Worm (Caenorhabditis elegans): ENCODE results near the gene ZK697.1.
A peak's percentile ranks its signal among the peaks of the same experiment; 100 is the strongest.

Gene ZK697.1

DNA sequence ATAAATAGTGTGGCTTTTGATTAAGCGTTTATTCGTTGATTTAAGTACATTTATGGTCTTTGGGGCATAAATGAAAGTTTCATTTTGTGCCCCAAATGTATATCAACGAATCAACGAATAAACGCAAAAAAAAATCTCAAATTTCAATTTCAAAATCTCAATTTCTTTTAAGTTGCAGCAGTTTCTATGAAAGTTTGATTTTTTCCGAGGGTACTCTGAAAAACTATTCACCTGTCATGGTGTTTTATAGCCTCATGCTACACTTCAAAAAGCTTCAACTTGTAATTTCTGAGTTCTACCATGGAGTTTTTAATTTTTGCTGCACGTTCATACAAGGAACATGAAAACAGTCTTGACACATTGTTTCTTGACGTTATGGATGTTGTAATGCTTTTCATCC is at the start of gene ZK697.1:
ZK697.1 (plus strand) TSS at position 301 of the 400 bp plus-strand sequence.
- TF ChIP-seq him-1 (tag; optimal IDR thresholded peaks at IDR 0.05): no peak

ce11 chrV:1708441-1708840 is 44.2 kb upstream of the ZK697.1 start, which contains the start of gene srw-99:
TSS of gene srw-99 (plus strand) at chrV:1708741.
- no peak for TF ChIP-seq dao-5 (tag; optimal IDR thresholded peaks at IDR 0.05)
- no peak for TF ChIP-seq him-1 (tag; optimal IDR thresholded peaks at IDR 0.05)
- TF ChIP-seq W03F9.2 (tag; optimal IDR thresholded peaks at IDR 0.05): no peak

ce11 chrV:1710909-1711308 is 41.7 kb upstream of the ZK697.1 start, which contains the start of gene srw-100:
TSS of gene srw-100 (plus strand) at chrV:1711209.
- TF ChIP-seq dao-5 (tag; optimal IDR thresholded peaks at IDR 0.05) (no peak), W03F9.2 (tag; optimal IDR thresholded peaks at IDR 0.05) (no peak), him-1 (tag; optimal IDR thresholded peaks at IDR 0.05) (no peak)

- TF ChIP-seq him-1 (tag; optimal IDR thresholded peaks at IDR 0.05) (no peak), W03F9.2 (tag; optimal IDR thresholded peaks at IDR 0.05) (no peak), dao-5 (tag; optimal IDR thresholded peaks at IDR 0.05) (no peak)
These were observed 35.7 kb upstream of the ZK697.1 start, which contains the start of gene srw-103 for ce11 chrV:1716892-1717291. TSS of gene srw-103 (plus strand) at chrV:1717192.

- TF ChIP-seq dao-5 (tag; optimal IDR thresholded peaks at IDR 0.05): no peak
- no peak for TF ChIP-seq W03F9.2 (tag; optimal IDR thresholded peaks at IDR 0.05)
These were observed 34.4 kb upstream of the ZK697.1 start for ce11 chrV:1718232-1718631.

DNA sequence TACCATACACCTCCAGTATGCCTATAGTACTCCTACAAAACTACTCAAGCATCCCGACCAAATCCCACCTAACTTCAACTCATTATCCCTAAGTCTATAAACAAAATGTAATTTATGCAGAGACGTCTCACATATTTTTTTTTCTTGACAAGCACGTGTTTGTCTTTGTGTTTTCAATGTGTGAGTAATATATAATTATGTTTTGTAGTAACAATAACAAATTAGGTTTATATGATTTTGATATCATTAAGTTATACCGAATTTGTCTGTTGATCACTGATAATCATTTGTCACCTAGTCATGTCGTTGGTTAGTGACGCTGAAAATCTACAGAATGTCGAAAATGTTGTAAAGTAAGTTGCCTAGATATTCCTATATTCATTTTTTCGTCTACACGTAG is 32.7 kb upstream of the ZK697.1 start, which contains the start of gene srw-102:
srw-102 (plus strand) TSS at position 301 of the 400 bp plus-strand sequence.
- no peak for TF ChIP-seq W03F9.2 (tag; optimal IDR thresholded peaks at IDR 0.05)
- no peak for TF ChIP-seq him-1 (tag; optimal IDR thresholded peaks at IDR 0.05)
- TF ChIP-seq dao-5 (tag; optimal IDR thresholded peaks at IDR 0.05): no peak

ce11 chrV:1721966-1722365 is 30.6 kb upstream of the ZK697.1 start, which contains the start of gene srw-101:
TSS of gene srw-101 (plus strand) at chrV:1722266.
- no peak for TF ChIP-seq him-1 (tag; optimal IDR thresholded peaks at IDR 0.05)
- TF ChIP-seq dao-5 (tag; optimal IDR thresholded peaks at IDR 0.05): no peak
- TF ChIP-seq W03F9.2 (tag; optimal IDR thresholded peaks at IDR 0.05): no peak

DNA sequence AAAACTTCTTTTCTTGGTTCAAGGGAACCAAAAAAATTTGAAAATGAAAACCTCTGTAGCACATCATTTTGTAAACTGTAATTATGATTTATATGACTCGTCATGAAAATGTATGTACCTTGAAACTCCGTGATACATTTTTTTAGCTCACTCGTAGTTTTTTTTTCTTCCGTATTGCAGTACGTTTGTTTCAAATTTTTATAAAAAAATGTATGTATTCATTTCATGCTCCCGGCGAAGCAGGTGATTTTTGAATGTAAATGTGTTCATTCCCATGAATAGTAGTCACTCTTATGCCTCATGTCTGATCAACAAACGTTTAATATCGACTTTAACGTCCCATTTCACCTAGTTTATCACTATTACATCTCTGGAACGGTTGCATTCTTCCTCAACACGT is 27.2 kb upstream of the ZK697.1 start, which contains the start of gene sri-27:
sri-27 (plus strand) TSS at position 301 of the 400 bp plus-strand sequence.
- TF ChIP-seq W03F9.2 (tag; optimal IDR thresholded peaks at IDR 0.05) (no peak), dao-5 (tag; optimal IDR thresholded peaks at IDR 0.05) (no peak), him-1 (tag; optimal IDR thresholded peaks at IDR 0.05) (no peak)

ce11 chrV:1731918-1732317 is 20.7 kb upstream of the ZK697.1 start, which contains the start of gene gst-21:
TSS of gene gst-21 (minus strand) at chrV:1732018.
- TF ChIP-seq W03F9.2 (tag; optimal IDR thresholded peaks at IDR 0.05) (no peak), him-1 (tag; optimal IDR thresholded peaks at IDR 0.05) (no peak), dao-5 (tag; optimal IDR thresholded peaks at IDR 0.05) (no peak)

- TF ChIP-seq him-1 (tag; optimal IDR thresholded peaks at IDR 0.05) (no peak), W03F9.2 (tag; optimal IDR thresholded peaks at IDR 0.05) (no peak), dao-5 (tag; optimal IDR thresholded peaks at IDR 0.05) (no peak)
These were observed 18.0 kb upstream of the ZK697.1 start, which contains the start of gene str-160 for ce11 chrV:1734569-1734968. TSS of gene str-160 (plus strand) at chrV:1734869.

DNA sequence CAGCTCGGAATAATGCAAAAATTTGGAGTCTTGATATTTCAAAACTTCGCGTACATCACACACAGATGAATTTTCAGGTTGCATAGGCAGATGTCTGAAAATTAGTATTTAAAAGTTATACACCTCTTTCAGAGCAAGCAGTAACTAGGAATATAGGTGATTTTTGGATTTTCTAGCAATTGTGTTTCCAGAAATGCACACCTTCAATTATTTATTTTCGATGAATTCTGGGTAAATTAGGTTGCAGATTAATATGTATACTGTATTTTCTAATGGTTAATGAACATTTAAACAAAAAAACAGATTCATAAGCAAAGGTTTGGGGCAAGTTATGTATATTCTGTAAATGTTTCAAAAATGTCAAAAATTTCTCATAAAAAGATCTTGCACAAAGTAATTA is 11.5 kb upstream of the ZK697.1 start, which contains the start of gene srab-25:
srab-25 (minus strand) TSS at position 101 of the 400 bp plus-strand sequence.
- TF ChIP-seq dao-5 (tag; optimal IDR thresholded peaks at IDR 0.05) (no peak), him-1 (tag; optimal IDR thresholded peaks at IDR 0.05) (no peak), W03F9.2 (tag; optimal IDR thresholded peaks at IDR 0.05) (no peak)

DNA sequence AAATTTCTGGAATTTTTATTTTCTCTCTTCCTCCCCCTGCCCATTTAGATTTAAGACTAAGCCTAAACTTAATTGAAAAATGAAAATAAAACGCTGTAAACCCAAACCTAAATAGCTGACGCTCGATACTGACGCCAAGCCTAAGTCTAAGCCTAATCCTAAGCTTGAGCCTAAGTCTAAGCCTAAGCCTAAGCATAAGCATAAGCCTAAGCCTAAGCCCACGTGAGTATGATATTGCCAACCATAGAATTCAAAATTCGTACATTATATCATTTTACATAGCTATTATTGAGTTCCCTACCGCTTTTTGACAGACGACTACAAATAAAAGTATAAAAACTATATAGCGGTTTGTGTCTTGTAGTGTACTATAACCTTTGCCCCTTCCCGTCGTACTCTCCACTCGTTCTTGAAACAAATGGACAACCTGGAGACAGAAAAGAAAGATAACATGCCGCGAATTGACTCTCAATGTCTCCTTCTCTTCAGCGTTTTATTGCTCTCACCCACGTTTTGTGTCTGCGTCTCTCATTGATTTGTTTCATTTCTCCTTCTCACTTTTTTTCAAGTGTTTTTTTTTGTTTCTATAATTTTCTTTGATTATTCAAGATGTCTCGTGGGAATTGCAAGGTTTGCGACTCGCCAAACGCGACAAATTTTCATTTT is 9.3 kb upstream of the ZK697.1 start, which contains the start of gene nhr-256:
nhr-256 (plus strand) TSS at position 567 of the 666 bp plus-strand sequence.
- no peak for TF ChIP-seq dao-5 (tag; optimal IDR thresholded peaks at IDR 0.05)
- TF ChIP-seq him-1 (tag; optimal IDR thresholded peaks at IDR 0.05): no peak
- peak; percentile 80 for TF ChIP-seq W03F9.2 (tag; optimal IDR thresholded peaks at IDR 0.05)

DNA sequence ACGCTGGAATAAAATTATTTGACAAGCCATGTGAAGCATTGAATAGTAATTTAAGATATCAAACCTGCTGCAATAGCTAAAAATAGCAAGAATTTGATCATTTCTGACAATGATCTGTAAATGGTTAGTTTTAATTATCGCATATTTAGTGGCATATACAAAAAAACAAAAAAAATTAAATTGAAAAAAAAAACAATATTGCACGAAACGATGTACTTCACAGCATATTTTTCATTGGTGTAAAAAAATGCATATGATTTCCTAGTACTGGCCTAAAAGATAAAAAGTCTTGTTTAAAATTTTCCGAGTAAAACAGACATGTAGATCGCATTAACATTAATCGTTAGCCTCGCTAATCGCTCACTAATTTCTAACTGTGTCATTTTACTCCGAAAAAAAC is 3.5 kb upstream of the ZK697.1 start, which contains the start of gene ZK697.8:
ZK697.8 (minus strand) TSS at position 101 of the 400 bp plus-strand sequence.
- no peak for TF ChIP-seq him-1 (tag; optimal IDR thresholded peaks at IDR 0.05)
- no peak for TF ChIP-seq W03F9.2 (tag; optimal IDR thresholded peaks at IDR 0.05)
- TF ChIP-seq dao-5 (tag; optimal IDR thresholded peaks at IDR 0.05): no peak

DNA sequence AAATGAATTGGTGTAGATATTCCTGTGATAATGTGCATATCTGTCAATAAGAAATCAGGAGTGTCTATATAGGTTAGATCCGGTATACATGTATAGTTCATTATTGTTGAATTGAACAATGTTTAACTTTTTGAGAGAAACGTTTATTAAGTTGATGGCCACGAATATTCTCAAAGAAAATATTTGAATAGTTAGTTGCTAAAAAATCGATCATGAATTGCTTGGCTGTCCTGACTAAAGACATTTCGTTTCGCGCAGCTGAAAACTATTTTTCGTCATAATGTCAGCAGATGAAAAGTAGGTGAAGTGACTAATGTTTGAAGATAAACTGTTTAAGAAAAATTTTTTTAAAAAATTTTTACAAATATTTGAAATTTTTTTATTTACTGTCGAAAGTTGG is 1.1 kb upstream of the ZK697.1 start, which contains the start of gene srh-199:
srh-199 (minus strand) TSS at position 101 of the 400 bp plus-strand sequence.
- TF ChIP-seq dao-5 (tag; optimal IDR thresholded peaks at IDR 0.05): no peak
- TF ChIP-seq W03F9.2 (tag; optimal IDR thresholded peaks at IDR 0.05): no peak
- no peak for TF ChIP-seq him-1 (tag; optimal IDR thresholded peaks at IDR 0.05)

All from whole organism, L4/young adult.